Worm (Caenorhabditis elegans) whole organism, L4 larva: ENCODE data around the gene ceh-37.
"Not testable (repeated sequence)": the region's sequence is repeated elsewhere in the genome, so short reads cannot be mapped to it uniquely, and the experiment has no call there.

Experiments used
- Y105C5A.15 ChIP-seq: fragments of 200-800 bp; sonication (Bioruptor generic); IDR thresholded peaks from 2 replicates; pipeline ENCODE4 v1.3.6; 2022; ENCODE audit warnings: missing genetic modification characterization, missing compliant biosample characterization
- ctbp-1 ChIP-seq: fragments of 200-800 bp; sonication (Bioruptor generic); IDR thresholded peaks from 2 replicates; pipeline ENCODE4 v1.3.6; 2022; ENCODE audit warnings: missing genetic modification reagents, missing genetic modification characterization, missing compliant biosample characterization
- fos-1 ChIP-seq: fragments of 150-350 bp; optimal IDR thresholded peaks from 2 replicates; lab custom pipeline; 2014; ENCODE audit warnings: missing biosample characterization, missing genetic modification characterization
- lin-15B ChIP-seq: fragments of 150-350 bp; sonication (generic microtip); optimal IDR thresholded peaks from 3 replicates; lab custom pipeline; 2014; ENCODE audit warnings: missing biosample characterization, missing genetic modification characterization
- lsy-2 ChIP-seq, 2 experiments: fragments of 150-350 bp in 1 of 2; sonication (generic microtip) in 1 of 2; optimal IDR thresholded peaks; 2 replicates each; lab custom pipeline; 2014 to 2017; ENCODE audit warnings: missing biosample characterization in 2 of 2, missing genetic modification characterization in 2 of 2
- nhr-76 ChIP-seq: fragments of 150-350 bp; optimal IDR thresholded peaks from 2 replicates; lab custom pipeline; 2014; ENCODE audit warnings: missing biosample characterization, missing genetic modification characterization
- unc-39 ChIP-seq: sonication (generic microtip); optimal IDR thresholded peaks from 2 replicates; lab custom pipeline; 2017; ENCODE audit warnings: missing biosample characterization, missing genetic modification characterization
- unc-62 ChIP-seq, 3 experiments: fragments of 150-350 bp in 1 of 3; sonication (generic microtip); optimal IDR thresholded peaks in 2 of 3; peaks in 1 of 3; 1 replicate in 1 of 3; 2 replicates in 2 of 3; lab custom pipeline; 2014 to 2017; ENCODE audit warnings: missing biosample characterization in 3 of 3, missing genetic modification characterization in 3 of 3, missing genetic modification reagents in 3 of 3, missing genotype in 1 of 3
- vab-7 ChIP-seq: fragments of 200-800 bp; sonication (Bioruptor generic); IDR thresholded peaks from 2 replicates; pipeline ENCODE4 v1.3.6; 2022; ENCODE audit warnings: missing genetic modification reagents, missing genetic modification characterization, missing compliant biosample characterization
- ztf-11 ChIP-seq: fragments of 150-350 bp; optimal IDR thresholded peaks from 2 replicates; lab custom pipeline; 2014; ENCODE audit warnings: missing biosample characterization, missing genetic modification characterization

- TF ChIP-seq vab-7 (GFP tag; lab: Robert Waterston, UW); lsy-2 (tag; optimal IDR thresholded peaks at IDR 0.05; lab: Kevin White, UChicago); ztf-11 (tag; lab: Kevin White, UChicago); unc-62 (GFP tag; optimal IDR thresholded peaks at IDR 0.05 in 1 of 2; lab: Kevin White, UChicago); unc-62 (tag; optimal IDR thresholded peaks at IDR 0.05; lab: Kevin White, UChicago); Y105C5A.15 (GFP tag; lab: Robert Waterston, UW); ctbp-1; nhr-76 (tag; lab: Kevin White, UChicago); fos-1 (tag; lab: Kevin White, UChicago); unc-39 (tag; lab: Kevin White, UChicago); lin-15B (tag; lab: Kevin White, UChicago): not testable (repeated sequence)
Measured at ce11 chrX:14211170-14211569, 3.4 kb upstream of the ceh-37 start.
